Worm (Caenorhabditis elegans): ENCODE results near the gene fos-1.
"Not testable (repeated sequence)": the region's sequence is repeated elsewhere in the genome, so short reads cannot be mapped to it uniquely, and the experiment has no call there.

Gene fos-1

DNA sequence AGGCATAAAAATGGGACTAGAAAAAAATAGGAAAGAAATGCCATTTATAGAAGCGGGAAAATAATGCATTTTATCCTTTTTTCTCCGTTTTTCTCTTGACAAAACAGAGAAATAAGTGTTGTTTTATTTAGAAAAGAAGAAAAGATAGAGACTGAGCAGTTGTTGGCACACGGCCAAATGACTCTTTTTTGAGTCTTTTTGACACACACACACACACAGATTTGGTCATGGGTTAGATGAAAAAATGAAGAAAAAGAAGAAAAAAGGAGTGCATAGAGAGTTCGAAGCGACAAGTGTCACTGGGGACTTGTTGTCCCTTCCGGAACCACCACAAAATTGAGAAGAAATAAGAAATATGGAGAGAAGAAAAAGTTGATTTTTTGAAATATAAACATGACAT is 30.1 kb downstream of the fos-1 start:
- TF ChIP-seq nhr-12 (tag; optimal IDR thresholded peaks at IDR 0.05): no peak
- TF ChIP-seq Y55F3AM.14 (GFP tag; optimal IDR thresholded peaks at IDR 0.05): no peak
- no peak for TF ChIP-seq elt-1 (tag; optimal IDR thresholded peaks at IDR 0.05)
- peak; percentile 1 for TF ChIP-seq sma-9 (GFP tag; optimal IDR thresholded peaks at IDR 0.05)
- TF ChIP-seq sma-9 (tag; optimal IDR thresholded peaks at IDR 0.05): no peak
- TF ChIP-seq mbf-1 (tag; optimal IDR thresholded peaks at IDR 0.05): no peak
- TF ChIP-seq nhr-11 (tag; optimal IDR thresholded peaks at IDR 0.05): no peak
- TF ChIP-seq nhr-129 (tag; optimal IDR thresholded peaks at IDR 0.05): peak; percentile 56
- TF ChIP-seq mab-5 (tag; optimal IDR thresholded peaks at IDR 0.05): peak; percentile 53
- peak in 1 of 2 experiments; percentile 51 for TF ChIP-seq lsy-2 (tag; optimal IDR thresholded peaks at IDR 0.05)
- no peak for TF ChIP-seq nhr-237 (tag; optimal IDR thresholded peaks at IDR 0.05)
- peak; percentile 65 for TF ChIP-seq C34F6.9 (tag; optimal IDR thresholded peaks at IDR 0.05)
- TF ChIP-seq crh-2 (tag; optimal IDR thresholded peaks at IDR 0.05): peak; percentile 23
- peak; percentile 58 for TF ChIP-seq zag-1 (tag; optimal IDR thresholded peaks at IDR 0.05)
- no peak for TF ChIP-seq skn-1 (tag; optimal IDR thresholded peaks at IDR 0.05)
- no peak for TF ChIP-seq sma-3 (GFP tag; optimal IDR thresholded peaks at IDR 0.05)
- no peak for TF ChIP-seq egl-27 (tag; optimal IDR thresholded peaks at IDR 0.05)
- TF ChIP-seq ZK546.5 (tag; optimal IDR thresholded peaks at IDR 0.05): no peak
- no peak for TF ChIP-seq nhr-6 (tag; optimal IDR thresholded peaks at IDR 0.05)
- TF ChIP-seq lin-13 (GFP tag; optimal IDR thresholded peaks at IDR 0.05): no peak
- TF ChIP-seq ztf-1 (GFP tag; conservative IDR thresholded peaks at IDR 0.05): no peak
- no peak for TF ChIP-seq alr-1 (tag; optimal IDR thresholded peaks at IDR 0.05)
- TF ChIP-seq dmd-4 (tag; optimal IDR thresholded peaks at IDR 0.05): no peak
- no peak for TF ChIP-seq mdl-1 (tag; optimal IDR thresholded peaks at IDR 0.05)
- no peak for TF ChIP-seq peb-1 (tag; optimal IDR thresholded peaks at IDR 0.05)
- TF ChIP-seq ceh-16 (tag; optimal IDR thresholded peaks at IDR 0.05): no peak
- no peak for TF ChIP-seq ztf-11 (tag; optimal IDR thresholded peaks at IDR 0.05)
- no peak for TF ChIP-seq unc-55 (GFP tag; optimal IDR thresholded peaks at IDR 0.05)
- TF ChIP-seq ztf-4 (tag; optimal IDR thresholded peaks at IDR 0.05): no peak
- no peak for TF ChIP-seq gmeb-1 (tag; optimal IDR thresholded peaks at IDR 0.05)
- TF ChIP-seq F13H6.1 (tag; optimal IDR thresholded peaks at IDR 0.05): peak; percentile 37
- no peak for TF ChIP-seq ceh-82 (tag; optimal IDR thresholded peaks at IDR 0.05)
- no peak for TF ChIP-seq nhr-25 (tag; optimal IDR thresholded peaks at IDR 0.05)
- TF ChIP-seq aly-2 (tag; optimal IDR thresholded peaks at IDR 0.05): no peak
- no peak for TF ChIP-seq blmp-1 (tag; optimal IDR thresholded peaks at IDR 0.05; ENCODE audit: insufficient read depth)

DNA sequence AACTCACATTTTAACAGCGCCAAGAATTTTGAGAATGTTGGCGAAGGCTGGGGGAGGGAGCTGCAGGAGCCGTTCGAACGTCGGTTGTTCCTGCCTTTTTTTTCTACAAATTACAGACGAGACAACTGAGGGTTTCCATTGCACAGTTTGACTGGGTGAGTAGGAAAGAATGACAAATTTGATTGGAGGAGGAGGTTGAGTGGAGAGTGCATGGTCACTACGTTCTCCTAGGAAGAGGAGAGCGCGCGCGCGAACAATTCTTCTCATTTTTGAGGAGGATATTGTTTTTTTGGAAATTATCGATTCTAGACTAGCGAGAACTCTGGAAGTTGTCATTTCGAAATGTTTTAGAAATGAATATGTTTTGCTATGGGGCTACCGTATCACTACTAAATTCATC is 31.3 kb downstream of the fos-1 start, which contains the start of gene dhs-17:
TSS of gene dhs-17 (minus strand) at position 101 of the 400 bp plus-strand sequence.
- TF ChIP-seq aly-2 (tag; optimal IDR thresholded peaks at IDR 0.05): no peak
- TF ChIP-seq mbf-1 (tag; optimal IDR thresholded peaks at IDR 0.05): no peak
- no peak for TF ChIP-seq lsy-2 (tag; optimal IDR thresholded peaks at IDR 0.05)
- no peak for TF ChIP-seq ceh-16 (tag; optimal IDR thresholded peaks at IDR 0.05)
- TF ChIP-seq gmeb-1 (tag; optimal IDR thresholded peaks at IDR 0.05): no peak
- TF ChIP-seq dmd-4 (tag; optimal IDR thresholded peaks at IDR 0.05): no peak
- no peak for TF ChIP-seq Y55F3AM.14 (GFP tag; optimal IDR thresholded peaks at IDR 0.05)
- TF ChIP-seq F13H6.1 (tag; optimal IDR thresholded peaks at IDR 0.05): no peak
- TF ChIP-seq C34F6.9 (tag; optimal IDR thresholded peaks at IDR 0.05): no peak
- TF ChIP-seq zag-1 (tag; optimal IDR thresholded peaks at IDR 0.05): no peak
- no peak for TF ChIP-seq ceh-82 (tag; optimal IDR thresholded peaks at IDR 0.05)
- TF ChIP-seq nhr-25 (tag; optimal IDR thresholded peaks at IDR 0.05): no peak
- TF ChIP-seq egl-27 (tag; optimal IDR thresholded peaks at IDR 0.05): no peak

DNA sequence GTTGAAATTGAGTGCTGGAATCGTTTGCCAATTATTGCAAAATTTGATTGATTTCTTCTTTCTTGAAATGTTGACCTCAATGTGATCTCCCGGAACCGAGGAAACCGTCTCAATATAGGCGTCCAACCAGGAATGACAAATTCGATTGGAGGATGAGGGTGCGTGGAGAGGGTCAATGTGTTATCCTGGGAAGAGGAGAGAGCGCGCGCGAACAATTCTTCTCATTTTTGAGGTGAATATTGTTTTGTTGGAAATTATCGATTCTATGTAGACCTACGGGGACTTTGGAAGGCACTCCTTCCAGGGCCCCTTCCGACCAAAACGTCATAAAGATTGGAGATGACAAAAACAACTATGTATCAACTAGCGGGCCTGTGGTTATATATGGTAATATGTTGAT is 33.1 kb downstream of the fos-1 start:
- no peak for TF ChIP-seq ztf-4 (tag; optimal IDR thresholded peaks at IDR 0.05)
- TF ChIP-seq elt-3 (tag; optimal IDR thresholded peaks at IDR 0.05): no peak

DNA sequence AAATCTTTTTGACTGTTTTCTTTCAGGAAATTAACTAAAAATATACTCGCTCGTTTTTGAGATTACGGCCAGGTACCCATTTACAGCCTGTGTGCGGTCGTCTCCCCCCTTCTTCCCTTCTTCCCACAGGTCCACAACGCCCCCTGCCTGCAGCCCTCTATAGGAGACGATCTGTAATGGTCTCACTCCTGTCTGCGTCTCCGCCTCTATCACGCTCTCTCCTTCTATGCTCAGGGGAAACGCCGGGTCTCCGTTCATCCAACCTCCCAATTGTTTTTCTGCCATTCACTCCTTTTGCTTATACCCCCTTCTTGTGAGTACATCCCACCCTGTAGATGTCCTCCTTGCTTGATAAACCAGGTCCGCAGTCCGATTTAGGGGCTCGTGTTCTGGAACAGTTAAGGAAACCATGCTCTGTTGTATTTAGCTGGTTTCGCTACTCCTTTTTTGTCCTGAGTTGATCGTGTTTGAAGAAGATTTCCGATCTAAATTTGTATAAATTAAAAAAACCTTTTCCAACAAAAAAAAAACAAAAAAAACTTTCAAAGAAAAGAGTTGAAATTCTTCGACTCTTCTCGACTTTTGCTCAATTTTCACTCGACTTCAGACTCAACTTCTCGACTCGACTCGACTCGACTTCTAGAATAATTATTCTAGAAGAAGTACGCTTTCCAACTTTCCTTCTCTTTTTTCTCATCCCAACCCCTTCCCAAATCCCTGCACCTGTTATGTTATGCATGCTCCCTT is 35.2 kb downstream of the fos-1 start, which contains the start of gene F29G9.1:
TSS of gene F29G9.1 (plus strand) at position 697 of the 747 bp plus-strand sequence.
- TF ChIP-seq nhr-77, nhr-237, lin-11 (tag; optimal IDR thresholded peaks at IDR 0.05): not testable (repeated sequence)

Measured in whole organism, L2 larva.